Worm (Caenorhabditis elegans) whole organism, early embryonic: ENCODE data around the gene nhr-76.

Source experiments
- B0310.2 ChIP-seq: sonication (generic microtip); optimal IDR thresholded peaks from 2 replicates; lab custom pipeline; 2016; ENCODE audit warnings: mild to moderate bottlenecking, missing genetic modification characterization, missing compliant biosample characterization
- ama-1 ChIP-seq: fragments of 150-350 bp; optimal IDR thresholded peaks from 2 replicates; lab custom pipeline; 2014
- flt-1 ChIP-seq: fragments of 200-800 bp; sonication (Bioruptor generic); IDR thresholded peaks from 2 replicates; pipeline ENCODE4 v1.3.6; 2022; ENCODE audit warnings: missing genetic modification characterization, missing compliant biosample characterization
- pes-1 ChIP-seq: fragments of 200-800 bp; sonication (Bioruptor generic); IDR thresholded peaks from 2 replicates; pipeline ENCODE4 v1.3.6; 2022; ENCODE audit warnings: missing genetic modification reagents, missing genetic modification characterization, missing compliant biosample characterization
- tbx-11 ChIP-seq: fragments of 200-800 bp; sonication (Bioruptor generic); IDR thresholded peaks from 2 replicates; pipeline ENCODE4 v1.3.6; 2022; ENCODE audit warnings: missing genetic modification characterization, missing compliant biosample characterization

DNA sequence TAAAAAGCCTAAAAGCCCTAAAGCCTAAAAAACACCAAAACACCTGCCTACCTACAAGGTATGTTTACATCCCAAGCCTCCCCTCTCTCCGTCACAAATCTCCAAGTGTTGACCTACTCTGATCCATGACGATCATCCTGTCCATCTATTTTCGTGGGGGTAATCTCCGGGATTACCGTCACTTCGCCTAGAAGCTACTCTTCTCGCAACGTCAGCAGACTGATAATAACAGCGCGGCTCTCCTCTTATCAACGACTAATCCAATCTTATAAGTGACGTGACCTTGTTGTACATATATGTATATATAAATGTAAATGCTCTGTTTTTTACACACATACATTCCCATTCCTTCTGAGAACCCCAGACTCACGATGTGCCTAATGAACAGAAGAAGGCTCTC is 21.0 kb downstream of the nhr-76 start:
- TF ChIP-seq ama-1 (lab: Kevin White, UChicago) (no peak), flt-1 (no peak), B0310.2 (tag; lab: Kevin White, UChicago) (no peak), tbx-11 (GFP tag; lab: Robert Waterston, UW) (no peak), pes-1 (GFP tag; lab: Robert Waterston, UW) (no peak)
